Fruit fly (Drosophila melanogaster): ENCODE data around the gene rtp.

- TF ChIP-seq ttk (optimal IDR thresholded peaks at IDR 0.05) (no peak), psq (optimal IDR thresholded peaks at IDR 0.05) (no peak)
These were observed 22.8 kb downstream of the rtp start for dm6 chr3R:5214162-5214916.
